Fruit fly (Drosophila melanogaster) whole organism, embryonic: ENCODE measurements around the gene CG13720.
A peak's percentile ranks its signal among the peaks of the same experiment; 100 is the strongest.

ENCODE experiments used
- CG1024 ChIP-seq: fragments of 200-800 bp; sonication (Bioruptor generic); IDR thresholded peaks from 2 replicates; pipeline ENCODE4 v1.3.6; 2022; ENCODE audit warnings: missing biosample characterization, missing genetic modification characterization
- CG10431 ChIP-seq: fragments of 200-800 bp; sonication (Bioruptor generic); optimal IDR thresholded peaks from 3 replicates; lab custom pipeline; 2018; ENCODE audit warnings: missing biosample characterization, mild to moderate bottlenecking, missing genetic modification characterization
- CG10543 ChIP-seq: fragments of 200-800 bp; sonication (Bioruptor generic); optimal IDR thresholded peaks from 3 replicates; lab custom pipeline; 2017; ENCODE audit warnings: missing biosample characterization, mild to moderate bottlenecking, missing genetic modification characterization, moderate library complexity
- CG10565 ChIP-seq: fragments of 200-800 bp; sonication (Bioruptor generic); optimal IDR thresholded peaks from 3 replicates; lab custom pipeline; 2016; ENCODE audit warnings: missing biosample characterization, mild to moderate bottlenecking, missing genetic modification characterization
- CG12769 ChIP-seq: fragments of 200-800 bp; sonication (Bioruptor generic); optimal IDR thresholded peaks from 2 replicates; lab custom pipeline; 2019; ENCODE audit warnings: missing biosample characterization, mild to moderate bottlenecking, missing genetic modification characterization, moderate library complexity
- CG13287 ChIP-seq: fragments of 200-800 bp; sonication (Bioruptor generic); IDR thresholded peaks from 2 replicates; pipeline ENCODE4 v1.3.6; 2022; ENCODE audit warnings: missing biosample characterization, missing genetic modification characterization; ENCODE audit not compliant: partially characterized antibody
- CG13624 ChIP-seq: fragments of 200-800 bp; sonication (Bioruptor generic); optimal IDR thresholded peaks from 2 replicates; lab custom pipeline; 2016; ENCODE audit warnings: missing biosample characterization, missing genetic modification characterization
- CG13894 ChIP-seq: fragments of 200-800 bp; sonication (Bioruptor generic); optimal IDR thresholded peaks from 3 replicates; lab custom pipeline; 2018; ENCODE audit warnings: missing biosample characterization, mild to moderate bottlenecking, missing genetic modification characterization, moderate library complexity
- CG1647 ChIP-seq: fragments of 200-800 bp; sonication (Bioruptor generic); optimal IDR thresholded peaks from 3 replicates; lab custom pipeline; 2016; ENCODE audit warnings: missing biosample characterization, missing genetic modification characterization
- CG17359 ChIP-seq: fragments of 200-800 bp; sonication (Bioruptor generic); optimal IDR thresholded peaks from 3 replicates; lab custom pipeline; 2018; ENCODE audit warnings: missing biosample characterization, mild to moderate bottlenecking, missing genetic modification characterization, moderate library complexity
- CG17829 ChIP-seq: fragments of 200-800 bp; optimal IDR thresholded peaks from 2 replicates; lab custom pipeline; 2019; ENCODE audit warnings: missing biosample characterization, mild to moderate bottlenecking, missing genetic modification characterization, moderate library complexity
- CG18599 ChIP-seq: fragments of 200-800 bp; sonication (Bioruptor generic); optimal IDR thresholded peaks from 3 replicates; lab custom pipeline; 2017; ENCODE audit warnings: missing biosample characterization, missing genetic modification characterization, mild to moderate bottlenecking, moderate library complexity, missing genetic modification reagents
- CG30020 ChIP-seq: fragments of 200-800 bp; optimal IDR thresholded peaks from 2 replicates; lab custom pipeline; 2019; ENCODE audit warnings: missing biosample characterization, mild to moderate bottlenecking, missing genetic modification characterization, moderate library complexity
- CG31388 ChIP-seq: fragments of 200-800 bp; sonication (Bioruptor generic); optimal IDR thresholded peaks from 2 replicates; lab custom pipeline; 2016; ENCODE audit warnings: missing biosample characterization, missing genetic modification characterization
- CG31441 ChIP-seq: fragments of 200-800 bp; sonication (Bioruptor generic); IDR thresholded peaks from 2 replicates; pipeline ENCODE4 v1.3.6; 2022; ENCODE audit warnings: missing biosample characterization, missing genetic modification characterization
- CG32767 ChIP-seq: fragments of 200-800 bp; sonication (Bioruptor generic); IDR thresholded peaks from 2 replicates; pipeline ENCODE4 v1.3.6; 2022; ENCODE audit warnings: missing biosample characterization, missing genetic modification characterization
- CG6854 ChIP-seq: fragments of 200-800 bp; sonication (Bioruptor generic); optimal IDR thresholded peaks from 3 replicates; lab custom pipeline; 2017; ENCODE audit warnings: missing biosample characterization, mild to moderate bottlenecking, missing genetic modification characterization
- CG8290 ChIP-seq, 3 experiments: fragments of 200-800 bp; sonication (Bioruptor generic); optimal IDR thresholded peaks; 2 replicates each; lab custom pipeline; 2016 to 2019; ENCODE audit warnings: missing biosample characterization in 3 of 3, missing genetic modification characterization in 3 of 3, mild to moderate bottlenecking in 2 of 3, moderate library complexity in 1 of 3
- CG8388 ChIP-seq: fragments of 200-800 bp; sonication (Bioruptor generic); optimal IDR thresholded peaks from 2 replicates; lab custom pipeline; 2019; ENCODE audit warnings: missing biosample characterization, mild to moderate bottlenecking, missing genetic modification characterization, moderate library complexity
- CG8478 ChIP-seq: fragments of >200 bp; optimal IDR thresholded peaks from 2 replicates; lab custom pipeline; 2018
- Camta ChIP-seq: fragments of 200-800 bp; sonication (Bioruptor generic); optimal IDR thresholded peaks from 2 replicates; lab custom pipeline; 2016; ENCODE audit warnings: missing biosample characterization, missing genetic modification characterization
- CrebB ChIP-seq: fragments of 200-800 bp; sonication (Bioruptor generic); optimal IDR thresholded peaks from 3 replicates; lab custom pipeline; 2018; ENCODE audit warnings: missing biosample characterization, mild to moderate bottlenecking, missing genetic modification characterization
- Dip3 ChIP-seq: fragments of 200-800 bp; sonication (Bioruptor generic); optimal IDR thresholded peaks from 3 replicates; lab custom pipeline; 2016; ENCODE audit warnings: missing biosample characterization, missing genetic modification characterization
- Dp ChIP-seq: fragments of 200-800 bp; sonication (Bioruptor generic); optimal IDR thresholded peaks from 2 replicates; lab custom pipeline; 2018; ENCODE audit warnings: missing biosample characterization, mild to moderate bottlenecking, missing genetic modification characterization, moderate library complexity
- Drgx ChIP-seq: fragments of 200-800 bp; sonication (Bioruptor generic); IDR thresholded peaks from 2 replicates; pipeline ENCODE4 v1.3.6; 2022; ENCODE audit warnings: missing biosample characterization, missing genetic modification characterization
- Elba2 ChIP-seq: fragments of 200-800 bp; sonication (Bioruptor generic); optimal IDR thresholded peaks from 3 replicates; lab custom pipeline; 2016; ENCODE audit warnings: missing biosample characterization, missing genetic modification characterization
- Hmr ChIP-seq: fragments of 200-800 bp; sonication (Bioruptor generic); optimal IDR thresholded peaks from 3 replicates; lab custom pipeline; 2017; ENCODE audit warnings: mild to moderate bottlenecking, missing biosample characterization, missing genetic modification reagents, missing genetic modification characterization
- Hr3 ChIP-seq: fragments of 200-800 bp; sonication (Bioruptor generic); optimal IDR thresholded peaks from 3 replicates; lab custom pipeline; 2016; ENCODE audit warnings: missing biosample characterization, missing genetic modification characterization
- Hr51 ChIP-seq, 2 experiments: fragments of 200-800 bp; sonication (Bioruptor generic); optimal IDR thresholded peaks; 2 replicates in 1 of 2; 3 replicates in 1 of 2; lab custom pipeline; 2016 to 2018; ENCODE audit warnings: missing biosample characterization in 2 of 2, missing genetic modification characterization in 2 of 2, mild to moderate bottlenecking in 1 of 2, moderate library complexity in 1 of 2
- Hr78 ChIP-seq, 2 experiments: fragments of 200-800 bp in 1 of 2; fragments of >200 bp in 1 of 2; sonication (Bioruptor generic) in 1 of 2; optimal IDR thresholded peaks; 2 replicates each; lab custom pipeline; 2017 to 2019; ENCODE audit warnings: missing biosample characterization in 2 of 2, missing genetic modification characterization in 2 of 2, mild to moderate bottlenecking in 1 of 2, moderate library complexity in 1 of 2
- Max ChIP-seq: fragments of 200-800 bp; sonication (Bioruptor generic); optimal IDR thresholded peaks from 2 replicates; lab custom pipeline; 2016; ENCODE audit warnings: missing biosample characterization, mild to moderate bottlenecking, missing genetic modification characterization
- Taf1 ChIP-seq: fragments of 200-800 bp; sonication (Bioruptor generic); IDR thresholded peaks from 2 replicates; pipeline ENCODE4 v1.3.6; 2022; ENCODE audit warnings: missing biosample characterization, missing genetic modification characterization
- Trl ChIP-seq, 3 experiments: fragments of >200 bp in 2 of 3; fragments of 200-800 bp in 1 of 3; sonication (Bioruptor generic) in 1 of 3; optimal IDR thresholded peaks; 2 replicates in 1 of 3; 3 replicates in 2 of 3; lab custom pipeline; 2016 to 2017; ENCODE audit warnings: missing biosample characterization in 1 of 3, missing genetic modification characterization in 1 of 3
- YL-1 ChIP-seq: fragments of 200-800 bp; sonication (Bioruptor generic); optimal IDR thresholded peaks from 3 replicates; lab custom pipeline; 2017; ENCODE audit warnings: missing biosample characterization, mild to moderate bottlenecking, missing genetic modification characterization
- bsh ChIP-seq, 2 experiments: fragments of 200-800 bp; sonication (Bioruptor generic); optimal IDR thresholded peaks; 2 replicates each; lab custom pipeline; 2017 to 2018; ENCODE audit warnings: mild to moderate bottlenecking in 2 of 2, missing biosample characterization in 2 of 2, missing genetic modification characterization in 2 of 2, moderate library complexity in 1 of 2
- crc ChIP-seq: fragments of 200-800 bp; sonication (Bioruptor generic); optimal IDR thresholded peaks from 2 replicates; lab custom pipeline; 2016; ENCODE audit warnings: missing biosample characterization, missing genetic modification characterization
- dmrt99B ChIP-seq: fragments of 200-800 bp; sonication (Bioruptor generic); optimal IDR thresholded peaks from 2 replicates; lab custom pipeline; 2018; ENCODE audit warnings: missing biosample characterization, mild to moderate bottlenecking, missing genetic modification characterization, moderate library complexity
- ewg ChIP-seq: fragments of 200-800 bp; sonication (Bioruptor generic); optimal IDR thresholded peaks from 3 replicates; lab custom pipeline; 2017; ENCODE audit warnings: mild to moderate bottlenecking, missing biosample characterization, missing genetic modification reagents, missing genetic modification characterization
- fd102C ChIP-seq: fragments of 200-800 bp; sonication (Bioruptor generic); optimal IDR thresholded peaks from 2 replicates; lab custom pipeline; 2018; ENCODE audit warnings: missing biosample characterization, mild to moderate bottlenecking, missing genetic modification characterization, moderate library complexity
- fd96Cb ChIP-seq: fragments of 200-800 bp; sonication (Bioruptor generic); optimal IDR thresholded peaks from 2 replicates; lab custom pipeline; 2018; ENCODE audit warnings: missing biosample characterization, mild to moderate bottlenecking, missing genetic modification characterization, moderate library complexity
- gem ChIP-seq: fragments of 200-800 bp; sonication (Bioruptor generic); optimal IDR thresholded peaks from 2 replicates; lab custom pipeline; 2019; ENCODE audit warnings: missing biosample characterization, mild to moderate bottlenecking, missing genetic modification characterization, moderate library complexity
- gt ChIP-seq: fragments of 200-800 bp; sonication (Bioruptor generic); IDR thresholded peaks from 2 replicates; pipeline ENCODE4 v1.3.6; 2022; ENCODE audit warnings: missing biosample characterization, missing genetic modification characterization
- kay ChIP-seq: fragments of 200-800 bp; sonication (Bioruptor generic); optimal IDR thresholded peaks from 2 replicates; lab custom pipeline; 2016; ENCODE audit warnings: missing biosample characterization, missing genetic modification characterization
- lov ChIP-seq, 2 experiments: fragments of 200-800 bp in 1 of 2; fragments of >200 bp in 1 of 2; sonication (Bioruptor generic) in 1 of 2; IDR thresholded peaks in 1 of 2; optimal IDR thresholded peaks in 1 of 2; 2 replicates in 1 of 2; 3 replicates in 1 of 2; pipeline versions ENCODE4 v1.3.6 to Lab custom; 2017 to 2022; ENCODE audit warnings: missing biosample characterization in 1 of 2, missing genetic modification characterization in 1 of 2
- luna ChIP-seq: fragments of 200-800 bp; sonication (Bioruptor generic); optimal IDR thresholded peaks from 2 replicates; lab custom pipeline; 2016; ENCODE audit warnings: missing biosample characterization, missing genetic modification characterization
- oc ChIP-seq: fragments of 200-800 bp; sonication (Bioruptor generic); optimal IDR thresholded peaks from 2 replicates; lab custom pipeline; 2018; ENCODE audit warnings: missing biosample characterization, mild to moderate bottlenecking, missing genetic modification characterization, moderate library complexity
- peb ChIP-seq: fragments of 200-800 bp; sonication (Bioruptor generic); IDR thresholded peaks from 2 replicates; pipeline ENCODE4 v1.3.6; 2022; ENCODE audit warnings: missing biosample characterization, missing genetic modification characterization
- stwl ChIP-seq: fragments of 200-800 bp; sonication (Bioruptor generic); optimal IDR thresholded peaks from 3 replicates; lab custom pipeline; 2018; ENCODE audit warnings: missing biosample characterization, mild to moderate bottlenecking, missing genetic modification characterization, moderate library complexity
- vvl ChIP-seq: fragments of 200-800 bp; sonication (Bioruptor generic); IDR thresholded peaks from 2 replicates; pipeline ENCODE4 v1.3.6; 2022; ENCODE audit warnings: missing biosample characterization, missing genetic modification characterization

Gene CG13720

DNA sequence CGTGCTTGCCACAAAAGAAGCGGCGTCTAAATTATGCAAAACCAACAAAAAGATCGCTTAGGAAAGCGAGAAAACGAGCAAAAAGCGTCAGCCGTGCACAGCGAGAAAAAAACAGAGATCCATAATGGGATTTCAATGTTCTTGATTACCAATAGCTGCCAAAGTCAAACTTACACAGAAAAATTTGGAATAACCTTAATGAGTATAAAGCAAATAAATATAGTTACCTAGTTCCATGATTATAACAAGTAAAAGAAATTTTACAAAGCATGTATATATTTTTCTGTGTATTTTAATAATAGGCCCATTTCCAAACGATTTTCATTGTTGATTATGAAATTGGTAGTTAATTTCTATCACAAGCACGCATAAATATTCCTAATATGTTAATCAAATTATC is 33.6 kb upstream of the CG13720 start (continued):
- TF ChIP-seq CG8478 (lab: Kevin White, UChicago) (no peak), CG1024 (GFP tag; lab: Robert Waterston, UW) (no peak), lov (optimal IDR thresholded peaks at IDR 0.05; lab: Kevin White, UChicago) (no peak), lov (GFP tag; IDR thresholded peaks at IDR 0.05; lab: Robert Waterston, UW) (no peak), CG10543 (GFP tag; lab: Kevin White, UChicago) (no peak), CG8388 (GFP tag; lab: Kevin White, UChicago) (peak; percentile 13), Elba2 (GFP tag; lab: Kevin White, UChicago) (no peak), CG8290 (GFP tag; optimal IDR thresholded peaks at IDR 0.05; lab: Kevin White, UChicago) (no peak), CG8290 (tag; optimal IDR thresholded peaks at IDR 0.05; lab: Kevin White, UChicago) (no peak), Max (GFP tag; lab: Kevin White, UChicago) (no peak), Drgx (GFP tag; lab: Robert Waterston, UW) (no peak), CG1647 (GFP tag; lab: Kevin White, UChicago) (no peak), ewg (GFP tag; lab: Kevin White, UChicago) (peak; percentile 0), peb (GFP tag; lab: Robert Waterston, UW) (no peak), vvl (peak; percentile 84), Camta (GFP tag; lab: Kevin White, UChicago) (no peak), CG13287 (GFP tag; lab: Robert Waterston, UW) (no peak), CG31388 (GFP tag; lab: Kevin White, UChicago) (no peak), CG13894 (tag; lab: Kevin White, UChicago) (no peak), gt (GFP tag; lab: Robert Waterston, UW) (no peak), CG10431 (no peak), CG6854 (no peak), Hmr (GFP tag; lab: Kevin White, UChicago) (peak; percentile 0), fd96Cb (tag; lab: Kevin White, UChicago) (peak; percentile 70), CG13624 (GFP tag; lab: Kevin White, UChicago) (no peak), Dp (no peak), CG18599 (GFP tag; lab: Kevin White, UChicago) (no peak), Hr78 (GFP tag; optimal IDR thresholded peaks at IDR 0.05; lab: Kevin White, UChicago) (no peak), luna (GFP tag; lab: Kevin White, UChicago) (no peak), dmrt99B (tag; lab: Kevin White, UChicago) (peak; percentile 83), gem (tag; lab: Kevin White, UChicago) (peak; percentile 68), CG17829 (tag; lab: Kevin White, UChicago) (peak; percentile 52), CG30020 (tag; lab: Kevin White, UChicago) (no peak), Trl (optimal IDR thresholded peaks at IDR 0.05; lab: Kevin White, UChicago) (no peak), Trl (GFP tag; optimal IDR thresholded peaks at IDR 0.05; lab: Kevin White, UChicago) (no peak), crc (no peak), CG32767 (no peak), stwl (no peak), bsh (GFP tag; optimal IDR thresholded peaks at IDR 0.05; lab: Kevin White, UChicago) (peak in 1 of 2 experiments; percentile 26), oc (peak; percentile 51), fd102C (GFP tag; lab: Kevin White, UChicago) (no peak), Taf1 (GFP tag; lab: Robert Waterston, UW) (no peak), CG31441 (peak; percentile 77), Dip3 (GFP tag; lab: Kevin White, UChicago) (no peak), YL-1 (GFP tag; lab: Kevin White, UChicago) (no peak), CrebB (tag; lab: Kevin White, UChicago) (no peak), Hr3 (no peak), Hr51 (GFP tag; optimal IDR thresholded peaks at IDR 0.05; lab: Kevin White, UChicago) (peak in 1 of 2 experiments; percentile 74), kay (GFP tag; lab: Kevin White, UChicago) (no peak), CG17359 (peak; percentile 81), CG12769 (tag; lab: Kevin White, UChicago) (no peak), CG10565 (GFP tag; lab: Kevin White, UChicago) (no peak)
